Worm (Caenorhabditis elegans): ENCODE data around the gene T09F5.1.

Gene T09F5.1

ce11 chrV:15156504-15156903 is 7.6 kb downstream of the T09F5.1 start:
- TF ChIP-seq unc-62 (GFP tag; optimal IDR thresholded peaks at IDR 0.05): no peak
- TF ChIP-seq nhr-76 (tag; optimal IDR thresholded peaks at IDR 0.05): no peak
- TF ChIP-seq nhr-28 (tag; optimal IDR thresholded peaks at IDR 0.05): no peak
- TF ChIP-seq pha-4 (tag; optimal IDR thresholded peaks at IDR 0.05): no peak
- no peak for TF ChIP-seq ztf-11 (tag; optimal IDR thresholded peaks at IDR 0.05)
- no peak for TF ChIP-seq hlh-1 (tag; optimal IDR thresholded peaks at IDR 0.05)
- no peak for TF ChIP-seq drap-1 (GFP tag; optimal IDR thresholded peaks at IDR 0.05)
- no peak for TF ChIP-seq lin-32 (GFP tag; optimal IDR thresholded peaks at IDR 0.05)
- no peak for TF ChIP-seq nhr-12 (tag; optimal IDR thresholded peaks at IDR 0.05)
- no peak for TF ChIP-seq ces-1 (GFP tag; optimal IDR thresholded peaks at IDR 0.05)
- TF ChIP-seq ham-2 (GFP tag; optimal IDR thresholded peaks at IDR 0.05): no peak
- no peak for TF ChIP-seq mab-5 (tag; optimal IDR thresholded peaks at IDR 0.05)
- TF ChIP-seq unc-120 (tag; optimal IDR thresholded peaks at IDR 0.05; ENCODE audit: poor library complexity, severe bottlenecking): no peak
- TF ChIP-seq cnd-1 (tag; optimal IDR thresholded peaks at IDR 0.05): no peak
- TF ChIP-seq nhr-237 (tag; optimal IDR thresholded peaks at IDR 0.05): no peak
- TF ChIP-seq elt-1 (tag; optimal IDR thresholded peaks at IDR 0.05; ENCODE audit: borderline replicate concordance, insufficient read depth): no peak
- TF ChIP-seq ceh-39 (tag; optimal IDR thresholded peaks at IDR 0.05): no peak
- no peak for TF ChIP-seq unc-39 (tag; optimal IDR thresholded peaks at IDR 0.05)

- TF ChIP-seq snpc-4 (tag; optimal IDR thresholded peaks at IDR 0.05): no peak
Observed at ce11 chrV:15158691-15159090, 9.8 kb downstream of the T09F5.1 start, which contains the start of gene str-45. Gene str-45 (plus strand): TSS chrV:15158991.

ce11 chrV:15162697-15163096 is 13.8 kb downstream of the T09F5.1 start, which contains the start of gene srz-11:
Gene srz-11 (plus strand): TSS chrV:15163082.
- no peak for TF ChIP-seq pha-4 (tag; optimal IDR thresholded peaks at IDR 0.05)
- TF ChIP-seq ham-2 (GFP tag; optimal IDR thresholded peaks at IDR 0.05): no peak
- TF ChIP-seq mls-2 (tag; optimal IDR thresholded peaks at IDR 0.05): no peak
- no peak for TF ChIP-seq nhr-12 (tag; optimal IDR thresholded peaks at IDR 0.05)
- TF ChIP-seq blmp-1 (tag; optimal IDR thresholded peaks at IDR 0.05): no peak
- TF ChIP-seq lsy-2 (tag; optimal IDR thresholded peaks at IDR 0.05): no peak
- no peak for TF ChIP-seq drap-1 (GFP tag; optimal IDR thresholded peaks at IDR 0.05)
- no peak for TF ChIP-seq cnd-1 (tag; optimal IDR thresholded peaks at IDR 0.05)
- no peak for TF ChIP-seq M03D4.4 (tag; optimal IDR thresholded peaks at IDR 0.05)
- TF ChIP-seq lin-32 (GFP tag; optimal IDR thresholded peaks at IDR 0.05): no peak
- no peak for TF ChIP-seq lin-13 (tag; optimal IDR thresholded peaks at IDR 0.05)
- TF ChIP-seq hlh-1 (tag; optimal IDR thresholded peaks at IDR 0.05): no peak
- no peak for TF ChIP-seq sem-2 (GFP tag; optimal IDR thresholded peaks at IDR 0.05)
- no peak for TF ChIP-seq snpc-4 (tag; optimal IDR thresholded peaks at IDR 0.05)
- TF ChIP-seq nhr-28 (tag; optimal IDR thresholded peaks at IDR 0.05): no peak
- no peak for TF ChIP-seq unc-120 (tag; optimal IDR thresholded peaks at IDR 0.05; ENCODE audit: poor library complexity, severe bottlenecking)
- TF ChIP-seq unc-39 (tag; optimal IDR thresholded peaks at IDR 0.05): no peak
- TF ChIP-seq nhr-2 (tag; optimal IDR thresholded peaks at IDR 0.05): no peak

- TF ChIP-seq flh-1 (GFP tag; optimal IDR thresholded peaks at IDR 0.05) (no peak), zip-8 (tag; optimal IDR thresholded peaks at IDR 0.05) (no peak), mab-5 (tag; optimal IDR thresholded peaks at IDR 0.05) (no peak), lin-13 (tag; optimal IDR thresholded peaks at IDR 0.05) (no peak), M03D4.4 (tag; optimal IDR thresholded peaks at IDR 0.05) (no peak), mep-1 (tag; optimal IDR thresholded peaks at IDR 0.05) (no peak), lin-32 (GFP tag; optimal IDR thresholded peaks at IDR 0.05) (no peak), elt-1 (tag; optimal IDR thresholded peaks at IDR 0.05; ENCODE audit: borderline replicate concordance, insufficient read depth) (no peak), sem-2 (GFP tag; optimal IDR thresholded peaks at IDR 0.05) (no peak), snpc-4 (tag; optimal IDR thresholded peaks at IDR 0.05) (no peak), ceh-43 (GFP tag; optimal IDR thresholded peaks at IDR 0.05) (no peak), lsy-2 (tag; optimal IDR thresholded peaks at IDR 0.05) (no peak), bed-3 (GFP tag; optimal IDR thresholded peaks at IDR 0.05) (no peak), hlh-1 (tag; optimal IDR thresholded peaks at IDR 0.05) (no peak), ceh-39 (tag; optimal IDR thresholded peaks at IDR 0.05) (no peak), ham-2 (GFP tag; optimal IDR thresholded peaks at IDR 0.05) (no peak), ces-1 (GFP tag; optimal IDR thresholded peaks at IDR 0.05) (no peak)
Observed at ce11 chrV:15175459-15175858, 26.6 kb downstream of the T09F5.1 start, which contains the start of gene clec-47. Gene clec-47 (plus strand): TSS chrV:15175759.

ce11 chrV:15179757-15180156 is 30.9 kb downstream of the T09F5.1 start, which contains the start of gene T09F5.10:
Gene T09F5.10 (plus strand): TSS chrV:15180057.
- TF ChIP-seq ham-2 (GFP tag; optimal IDR thresholded peaks at IDR 0.05) (no peak), nhr-237 (tag; optimal IDR thresholded peaks at IDR 0.05) (no peak), nhr-2 (tag; optimal IDR thresholded peaks at IDR 0.05) (no peak), mls-2 (tag; optimal IDR thresholded peaks at IDR 0.05) (no peak), bed-3 (GFP tag; optimal IDR thresholded peaks at IDR 0.05) (no peak), lin-13 (tag; optimal IDR thresholded peaks at IDR 0.05) (no peak), nhr-12 (tag; optimal IDR thresholded peaks at IDR 0.05) (no peak)
